Worm (Caenorhabditis elegans) whole organism, mixed stage, embryonic: ENCODE results near the gene pgl-2.

Source experiments
- M03D4.4 ChIP-seq: sonication (generic microtip); optimal IDR thresholded peaks from 2 replicates; lab custom pipeline; 2017; ENCODE audit warnings: mild to moderate bottlenecking, missing genetic modification characterization, missing compliant biosample characterization
- blmp-1 ChIP-seq: fragments of 150-350 bp; optimal IDR thresholded peaks from 2 replicates; lab custom pipeline; 2014; ENCODE audit warnings: missing biosample characterization, missing genetic modification characterization
- ceh-43 ChIP-seq: fragments of 200-800 bp; sonication (Bioruptor generic); optimal IDR thresholded peaks from 2 replicates; lab custom pipeline; 2018; ENCODE audit warnings: mild to moderate bottlenecking, missing genetic modification characterization, moderate library complexity, missing compliant biosample characterization
- ceh-83 ChIP-seq: fragments of 200-800 bp; sonication (Bioruptor generic); optimal IDR thresholded peaks from 2 replicates; lab custom pipeline; 2018; ENCODE audit warnings: mild to moderate bottlenecking, missing genetic modification characterization, missing compliant biosample characterization
- cnd-1 ChIP-seq: fragments of 200-800 bp; sonication (Bioruptor generic); optimal IDR thresholded peaks from 2 replicates; lab custom pipeline; 2018; ENCODE audit warnings: mild to moderate bottlenecking, missing genetic modification characterization, missing compliant biosample characterization
- elt-1 ChIP-seq: sonication (generic microtip); optimal IDR thresholded peaks from 2 replicates; lab custom pipeline; 2017; ENCODE audit warnings: missing genetic modification characterization, mild to moderate bottlenecking, missing compliant biosample characterization, antibody characterized with exemption, moderate library complexity, borderline replicate concordance; ENCODE audit not compliant: insufficient read depth
- flh-1 ChIP-seq: fragments of 200-800 bp; sonication (Bioruptor generic); optimal IDR thresholded peaks from 2 replicates; lab custom pipeline; 2018; ENCODE audit warnings: mild to moderate bottlenecking, missing genetic modification characterization, moderate library complexity, missing compliant biosample characterization
- ham-2 ChIP-seq: fragments of 200-800 bp; sonication (Bioruptor generic); optimal IDR thresholded peaks from 2 replicates; lab custom pipeline; 2018; ENCODE audit warnings: mild to moderate bottlenecking, missing genetic modification characterization, missing compliant biosample characterization
- hlh-1 ChIP-seq: fragments of 150-350 bp; optimal IDR thresholded peaks from 2 replicates; lab custom pipeline; 2014; ENCODE audit warnings: missing biosample characterization, missing genetic modification reagents, missing genetic modification characterization
- lin-32 ChIP-seq: fragments of 200-800 bp; sonication (Bioruptor generic); optimal IDR thresholded peaks from 2 replicates; lab custom pipeline; 2018; ENCODE audit warnings: mild to moderate bottlenecking, missing genetic modification characterization, missing compliant biosample characterization
- lsy-2 ChIP-seq: fragments of 150-350 bp; optimal IDR thresholded peaks from 2 replicates; lab custom pipeline; 2014; ENCODE audit warnings: missing biosample characterization, missing genetic modification characterization
- mab-5 ChIP-seq: fragments of 150-350 bp; optimal IDR thresholded peaks from 2 replicates; lab custom pipeline; 2014; ENCODE audit warnings: missing biosample characterization, missing genetic modification characterization
- mls-2 ChIP-seq: sonication (generic microtip); optimal IDR thresholded peaks from 2 replicates; lab custom pipeline; 2016; ENCODE audit warnings: mild to moderate bottlenecking, missing genetic modification characterization, moderate library complexity, missing compliant biosample characterization
- nhr-2 ChIP-seq: fragments of 150-350 bp; optimal IDR thresholded peaks from 2 replicates; lab custom pipeline; 2014; ENCODE audit warnings: missing biosample characterization, missing genetic modification characterization
- unc-62 ChIP-seq: fragments of 150-350 bp; optimal IDR thresholded peaks from 2 replicates; lab custom pipeline; 2014; ENCODE audit warnings: missing biosample characterization, missing genetic modification reagents, missing genetic modification characterization
- zip-8 ChIP-seq: fragments of 150-350 bp; optimal IDR thresholded peaks from 2 replicates; lab custom pipeline; 2014; ENCODE audit warnings: missing biosample characterization, missing genetic modification characterization
- ztf-11 ChIP-seq: fragments of 150-350 bp; optimal IDR thresholded peaks from 2 replicates; lab custom pipeline; 2014; ENCODE audit warnings: missing biosample characterization, missing genetic modification characterization

pgl-2 gene

DNA sequence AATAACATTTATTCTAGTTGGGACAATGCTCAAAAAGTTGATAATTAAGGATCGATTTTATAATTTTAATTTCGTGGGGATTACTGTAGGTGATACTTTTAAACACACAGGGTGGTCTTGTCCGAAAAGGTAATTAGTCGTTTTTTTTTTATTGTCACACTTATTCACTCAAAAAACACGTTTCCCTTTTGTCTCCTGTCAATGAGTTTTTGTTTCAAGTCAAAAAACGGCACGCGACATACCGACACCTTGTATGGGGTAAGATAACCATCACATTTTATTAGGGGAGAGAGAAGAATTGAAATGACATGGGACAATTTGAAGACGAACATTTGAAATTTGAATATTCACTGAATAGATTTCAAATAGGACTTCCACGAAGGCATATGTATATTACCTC, 50.1 kb downstream of the pgl-2 start:
- TF ChIP-seq mls-2 (tag; lab: Kevin White, UChicago) = no peak
- no peak for TF ChIP-seq cnd-1
- no peak for TF ChIP-seq ztf-11
- no peak for TF ChIP-seq M03D4.4 (tag; lab: Kevin White, UChicago)
- TF ChIP-seq nhr-2 (tag; lab: Kevin White, UChicago) = no peak
- TF ChIP-seq unc-62 = no peak
- no peak for TF ChIP-seq ham-2
- TF ChIP-seq hlh-1 = no peak

DNA sequence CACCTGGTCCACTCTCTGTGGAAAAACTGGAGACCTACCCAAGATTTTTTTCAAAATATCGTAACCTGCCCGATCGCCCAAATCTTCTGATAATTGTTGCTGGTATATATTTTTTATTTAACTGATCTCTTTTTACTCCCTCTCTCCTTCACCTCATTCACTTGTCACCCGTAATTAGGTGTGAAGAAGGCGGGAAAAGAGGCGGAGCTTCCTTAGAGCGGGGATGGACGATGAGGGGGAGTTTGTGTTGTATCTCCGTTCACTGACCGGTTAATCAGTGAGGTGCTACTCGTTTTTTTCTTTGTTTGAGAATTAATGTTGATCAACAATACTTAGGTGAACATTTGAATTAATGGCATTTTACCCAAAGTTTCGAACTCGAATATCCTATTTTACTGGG, 52.8 kb downstream of the pgl-2 start, which contains the start of gene ceh-16:
Gene ceh-16, plus strand, starts transcription at position 301 of the 400 bp plus-strand sequence.
- TF ChIP-seq mab-5 (tag; lab: Kevin White, UChicago) (no peak), nhr-2 (tag; lab: Kevin White, UChicago) (peak; percentile 76)

DNA sequence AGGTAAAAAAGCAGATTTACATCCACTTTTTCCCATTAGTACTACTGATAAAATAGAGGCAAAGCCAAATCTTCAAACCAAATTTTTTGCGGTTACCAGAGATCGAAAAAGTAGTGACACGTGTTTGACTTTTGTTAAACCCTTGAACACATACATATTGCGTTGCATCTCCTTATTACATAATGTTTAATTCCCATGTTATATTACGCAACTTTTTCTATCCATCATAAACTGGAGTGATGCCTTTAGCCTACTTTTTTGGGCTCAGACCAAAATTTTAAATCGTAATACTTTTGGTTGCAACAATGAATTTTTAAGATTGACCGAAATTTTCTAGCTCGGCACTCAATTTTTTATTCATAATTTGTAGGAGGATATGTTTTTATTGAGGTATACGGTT, 53.3 kb downstream of the pgl-2 start:
- TF ChIP-seq zip-8 = peak; percentile 92
- TF ChIP-seq blmp-1 (tag; lab: Kevin White, UChicago) = no peak
- no peak for TF ChIP-seq flh-1 (GFP tag; lab: Kevin White, UChicago)
- TF ChIP-seq M03D4.4 (tag; lab: Kevin White, UChicago) = no peak
- no peak for TF ChIP-seq ceh-83 (GFP tag; lab: Kevin White, UChicago)
- TF ChIP-seq nhr-2 (tag; lab: Kevin White, UChicago) = peak; percentile 36

DNA sequence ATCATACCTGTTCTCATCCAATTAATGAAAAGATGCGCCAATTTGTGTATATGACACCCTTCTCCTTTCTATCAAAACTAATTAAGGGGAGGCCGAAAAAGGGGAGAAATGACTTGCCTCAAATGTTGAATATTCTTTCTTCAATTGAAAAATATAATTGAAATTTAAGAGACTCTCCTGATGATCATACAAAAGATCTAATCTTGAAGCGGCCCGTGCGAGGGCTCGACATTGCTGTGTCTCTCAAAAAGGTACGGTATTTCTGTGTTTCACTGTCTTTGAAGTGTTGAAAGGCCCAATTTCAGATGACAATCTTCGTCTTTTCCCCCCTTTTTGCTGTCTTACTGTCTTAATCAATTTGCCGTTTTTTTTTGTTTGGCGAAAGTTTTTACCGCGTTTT, 54.2 kb downstream of the pgl-2 start:
- TF ChIP-seq nhr-2 (tag; lab: Kevin White, UChicago) (no peak), ceh-43 (GFP tag; lab: Kevin White, UChicago) (no peak), elt-1 (tag; lab: Kevin White, UChicago) (peak; percentile 37), lin-32 (no peak), zip-8 (no peak), lsy-2 (tag; lab: Kevin White, UChicago) (peak; percentile 13)
